Fruit fly (Drosophila melanogaster): ENCODE results near the gene mtrm.

The mtrm gene

DNA sequence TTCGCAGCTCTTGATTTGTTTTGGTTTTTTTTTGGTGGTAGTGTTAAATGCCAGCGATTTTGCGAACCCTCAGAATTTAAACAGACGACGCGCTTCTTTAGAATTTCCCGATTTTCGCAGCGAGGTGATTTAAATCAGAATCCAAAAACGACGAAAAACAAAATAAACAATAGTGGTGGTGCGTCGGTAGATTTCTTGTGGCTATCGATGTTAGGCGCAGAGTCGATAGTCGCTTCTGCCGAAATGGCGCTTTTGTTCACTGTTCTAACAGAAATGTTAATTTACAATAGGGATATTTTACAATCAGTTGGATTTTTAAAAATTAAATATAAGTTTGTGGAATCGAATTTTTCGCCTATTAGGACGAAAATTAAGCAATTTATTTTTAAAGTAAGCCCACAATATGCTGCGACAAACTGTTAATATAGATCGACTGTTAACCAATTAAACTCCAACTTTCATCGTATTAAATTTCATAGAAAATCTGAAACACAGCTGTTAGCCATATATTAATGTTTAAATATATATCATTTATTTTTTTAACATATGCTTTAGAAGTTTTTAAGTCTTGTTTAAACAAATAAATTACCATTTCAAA, 36.5 kb downstream of the mtrm start, which contains the start of gene CG6983 (continued):
- TF ChIP-seq Doc3 (GFP tag; IDR thresholded peaks at IDR 0.05; ENCODE audit: partially characterized antibody), result peak; percentile 61
- peak; percentile 77; the same call in 2 of the 3 replicates for TF ChIP-seq ci (GFP tag; IDR thresholded peaks at IDR 0.05)
- no peak for TF ChIP-seq vfl (GFP tag; optimal IDR thresholded peaks at IDR 0.05)
- TF ChIP-seq grn (GFP tag; optimal IDR thresholded peaks at IDR 0.05), result no peak
- no peak for TF ChIP-seq CG12219 (GFP tag; optimal IDR thresholded peaks at IDR 0.05)
- TF ChIP-seq Hr3 (GFP tag; optimal IDR thresholded peaks at IDR 0.05), result no peak
- no peak for TF ChIP-seq shn (GFP tag; optimal IDR thresholded peaks at IDR 0.05)
- no peak for TF ChIP-seq tap (tag; optimal IDR thresholded peaks at IDR 0.05)
- peak; percentile 55 for TF ChIP-seq Dp (GFP tag; optimal IDR thresholded peaks at IDR 0.05)
- no peak for TF ChIP-seq CG15601 (tag; optimal IDR thresholded peaks at IDR 0.05)
- no peak for TF ChIP-seq Ada2b (GFP tag; IDR thresholded peaks at IDR 0.05)
- peak; percentile 47; the same call in 1 of the 2 replicates for TF ChIP-seq chm (GFP tag; IDR thresholded peaks at IDR 0.05)
- TF ChIP-seq Myb (GFP tag; optimal IDR thresholded peaks at IDR 0.05), result peak; percentile 82
- TF ChIP-seq CG17568 (GFP tag; optimal IDR thresholded peaks at IDR 0.05), result peak; percentile 20
- no peak for TF ChIP-seq CG16779 (GFP tag; IDR thresholded peaks at IDR 0.05)
- no peak for TF ChIP-seq dmrt99B (tag; optimal IDR thresholded peaks at IDR 0.05)
- TF ChIP-seq PHDP (tag; optimal IDR thresholded peaks at IDR 0.05), result no peak
- no peak for TF ChIP-seq CG6254 (GFP tag; optimal IDR thresholded peaks at IDR 0.05)
- no peak for TF ChIP-seq Asciz (GFP tag; optimal IDR thresholded peaks at IDR 0.05)
- no peak for TF ChIP-seq repo (GFP tag; optimal IDR thresholded peaks at IDR 0.05)
- TF ChIP-seq D19B (GFP tag; optimal IDR thresholded peaks at IDR 0.05), result no peak
- no peak for TF ChIP-seq Usf (GFP tag; optimal IDR thresholded peaks at IDR 0.05)
- TF ChIP-seq stc (GFP tag; IDR thresholded peaks at IDR 0.05), result no peak
- TF ChIP-seq CG18476 (GFP tag; optimal IDR thresholded peaks at IDR 0.05), result peak; percentile 26
- peak in 1 of 2 experiments; percentile 0 for TF ChIP-seq dpn (GFP tag; optimal IDR thresholded peaks at IDR 0.05)
- TF ChIP-seq CG10321 (GFP tag; IDR thresholded peaks at IDR 0.05), result no peak
- TF ChIP-seq Dfd (GFP tag; optimal IDR thresholded peaks at IDR 0.05), result no peak
- no peak for TF ChIP-seq sisA (GFP tag; IDR thresholded peaks at IDR 0.05)
- peak; percentile 3 for TF ChIP-seq CG15514 (GFP tag; optimal IDR thresholded peaks at IDR 0.05)
- TF ChIP-seq CG30020 (tag; optimal IDR thresholded peaks at IDR 0.05), result no peak
- TF ChIP-seq pum (GFP tag; optimal IDR thresholded peaks at IDR 0.05), result no peak
- no peak for TF ChIP-seq CG4730 (GFP tag; IDR thresholded peaks at IDR 0.05)
- no peak for TF ChIP-seq CG15269 (tag; optimal IDR thresholded peaks at IDR 0.05)
- no peak for TF ChIP-seq Jarid2 (GFP tag; optimal IDR thresholded peaks at IDR 0.05)
- TF ChIP-seq tx (GFP tag; optimal IDR thresholded peaks at IDR 0.05), result no peak
- TF ChIP-seq al (GFP tag; IDR thresholded peaks at IDR 0.05), result no peak
- TF ChIP-seq CG4707 (GFP tag; optimal IDR thresholded peaks at IDR 0.05), result no peak
- TF ChIP-seq chn (GFP tag; optimal IDR thresholded peaks at IDR 0.05), result no peak
- TF ChIP-seq CG6683 (GFP tag; optimal IDR thresholded peaks at IDR 0.05), result no peak
- TF ChIP-seq CG31224 (GFP tag; IDR thresholded peaks at IDR 0.05), result no peak
- TF ChIP-seq CG11696 (GFP tag; IDR thresholded peaks at IDR 0.05), result no peak
- TF ChIP-seq CG2875 (GFP tag; optimal IDR thresholded peaks at IDR 0.05), result no peak
- TF ChIP-seq gcm2 (GFP tag; optimal IDR thresholded peaks at IDR 0.05), result no peak
- TF ChIP-seq her (GFP tag; optimal IDR thresholded peaks at IDR 0.05), result no peak
- no peak for TF ChIP-seq sr (GFP tag; IDR thresholded peaks at IDR 0.05)
- peak; percentile 72 for TF ChIP-seq CG42726 (GFP tag; IDR thresholded peaks at IDR 0.05; ENCODE audit: partially characterized antibody)
- TF ChIP-seq eve (GFP tag; optimal IDR thresholded peaks at IDR 0.05), result no peak
- peak; percentile 85 for TF ChIP-seq Dref (GFP tag; IDR thresholded peaks at IDR 0.05)
- no peak for TF ChIP-seq CG10654 (GFP tag; optimal IDR thresholded peaks at IDR 0.05)
- TF ChIP-seq sima (GFP tag; optimal IDR thresholded peaks at IDR 0.05), result no peak
- no peak for TF ChIP-seq cato (GFP tag; optimal IDR thresholded peaks at IDR 0.05; ENCODE audit: borderline replicate concordance)
